Worm (Caenorhabditis elegans): Measurements from ENCODE around the gene ddo-1.

Gene ddo-1

ce11 chrV:17780285-17780684, 3.3 kb upstream of the ddo-1 start:
- TF ChIP-seq R02D3.7 (tag; optimal IDR thresholded peaks at IDR 0.05) (no peak), dmd-6 (GFP tag; IDR thresholded peaks at IDR 0.05) (peak; percentile 20; the same call in 1 of the 2 replicates), nhr-28 (tag; optimal IDR thresholded peaks at IDR 0.05) (peak; percentile 69), daf-16 (GFP tag; optimal IDR thresholded peaks at IDR 0.05) (no peak), daf-16 (tag; optimal IDR thresholded peaks at IDR 0.05) (peak; percentile 21), php-3 (GFP tag; IDR thresholded peaks at IDR 0.05) (peak; percentile 49; the same call in 1 of the 2 replicates), dve-1 (tag; optimal IDR thresholded peaks at IDR 0.05; ENCODE audit: insufficient read depth) (peak; percentile 47), mep-1 (tag; optimal IDR thresholded peaks at IDR 0.05) (peak; percentile 22), unc-62 (GFP tag; optimal IDR thresholded peaks at IDR 0.05 in 1 of 2) (peak in 1 of 2 experiments; percentile 30), unc-62 (tag; optimal IDR thresholded peaks at IDR 0.05) (no peak), ZK337.2 (GFP tag; IDR thresholded peaks at IDR 0.05) (no peak), pqm-1 (tag; optimal IDR thresholded peaks at IDR 0.05) (peak; percentile 53), aha-1 (tag) (peak; percentile 13), hlh-30 (tag; optimal IDR thresholded peaks at IDR 0.05; ENCODE audit: insufficient read depth) (peak; percentile 63), T26A8.4 (GFP tag; IDR thresholded peaks at IDR 0.05) (no peak)

- peak; percentile 4 for TF ChIP-seq aha-1 (tag)
- TF ChIP-seq spr-3 (GFP tag; optimal IDR thresholded peaks at IDR 0.05), result no peak
Measured at ce11 chrV:17777624-17778023, 597 bp upstream of the ddo-1 start, which contains the start of gene C47A10.12. Gene C47A10.12 (plus strand): TSS chrV:17777924.

ce11 chrV:17773108-17773507, 3.9 kb downstream of the ddo-1 start, which contains the start of gene sre-21:
Gene sre-21 (minus strand): TSS chrV:17773208.
- TF ChIP-seq nhr-77 (tag; optimal IDR thresholded peaks at IDR 0.05) (no peak), T26A8.4 (GFP tag; IDR thresholded peaks at IDR 0.05) (no peak), zfp-2 (tag; optimal IDR thresholded peaks at IDR 0.05) (no peak), dmd-6 (GFP tag; IDR thresholded peaks at IDR 0.05) (no peak), ceh-20 (GFP tag; IDR thresholded peaks at IDR 0.05) (no peak), fkh-10 (GFP tag; optimal IDR thresholded peaks at IDR 0.05) (no peak), mxl-2 (GFP tag; conservative IDR thresholded peaks at IDR 0.05) (no peak), zag-1 (tag; optimal IDR thresholded peaks at IDR 0.05) (no peak), ceh-62 (tag; optimal IDR thresholded peaks at IDR 0.05) (no peak)

ce11 chrV:17767768-17768167, 9.3 kb downstream of the ddo-1 start:
- TF ChIP-seq D1046.2 (GFP tag; IDR thresholded peaks at IDR 0.05), result no peak
- no peak for TF ChIP-seq nhr-111 (GFP tag; optimal IDR thresholded peaks at IDR 0.05)
- TF ChIP-seq snpc-1.2 (GFP tag; IDR thresholded peaks at IDR 0.05), result 0 out of 2 replicates have a peak, but pooled peaks have one; percentile 46
- TF ChIP-seq lim-7 (GFP tag; IDR thresholded peaks at IDR 0.05), result peak; percentile 61; the same call in 1 of the 2 replicates

ce11 chrV:17767249-17767648, 9.8 kb downstream of the ddo-1 start, which contains the start of gene srh-284:
Gene srh-284 (plus strand): TSS chrV:17767549.
- TF ChIP-seq ztf-11 (tag; optimal IDR thresholded peaks at IDR 0.05) (no peak), snpc-1.2 (GFP tag; IDR thresholded peaks at IDR 0.05) (no peak), Y5F2A.4 (GFP tag; optimal IDR thresholded peaks at IDR 0.05) (no peak), duxl-1 (tag; optimal IDR thresholded peaks at IDR 0.05; ENCODE audit: poor library complexity) (no peak), nhr-6 (tag; optimal IDR thresholded peaks at IDR 0.05) (no peak), lin-1 (GFP tag; IDR thresholded peaks at IDR 0.05) (no peak), daf-16 (GFP tag; optimal IDR thresholded peaks at IDR 0.05) (no peak), daf-16 (tag; optimal IDR thresholded peaks at IDR 0.05) (no peak), mep-1 (tag; optimal IDR thresholded peaks at IDR 0.05) (no peak), lin-13 (GFP tag; optimal IDR thresholded peaks at IDR 0.05) (no peak)

ce11 chrV:17765077-17765476, 11.9 kb downstream of the ddo-1 start, which contains the start of the genes C47A10.16 and srh-283:
Gene C47A10.16 (minus strand): TSS chrV:17765177.
Gene srh-283 (plus strand): TSS chrV:17765348.
- no peak for TF ChIP-seq daf-19 (GFP tag; conservative IDR thresholded peaks at IDR 0.05)
- no peak for TF ChIP-seq daf-16 (GFP tag; optimal IDR thresholded peaks at IDR 0.05)
- no peak for TF ChIP-seq daf-16 (tag; optimal IDR thresholded peaks at IDR 0.05)
- no peak for TF ChIP-seq lin-15B (tag; optimal IDR thresholded peaks at IDR 0.05)

All from whole organism, L4 larva.